Fruit fly (Drosophila melanogaster) whole organism, prepupa: ENCODE measurements around the gene Wdr24.

Experiments used
- Blimp-1 ChIP-seq: fragments of 200-800 bp; sonication (Bioruptor generic); optimal IDR thresholded peaks from 3 replicates; lab custom pipeline; 2017; ENCODE audit warnings: missing biosample characterization, missing genetic modification characterization, mild to moderate bottlenecking, moderate library complexity, missing genetic modification reagents
- CG10631 ChIP-seq: fragments of 200-800 bp; sonication (Bioruptor generic); optimal IDR thresholded peaks from 2 replicates; lab custom pipeline; 2016; ENCODE audit warnings: missing biosample characterization, missing genetic modification characterization
- CG11294 ChIP-seq: fragments of 200-800 bp; sonication (Bioruptor generic); IDR thresholded peaks from 2 replicates; pipeline ENCODE4 v1.3.6; 2022; ENCODE audit warnings: missing biosample characterization, missing genetic modification characterization
- CG11902 ChIP-seq: fragments of 200-800 bp; sonication (Bioruptor generic); optimal IDR thresholded peaks from 3 replicates; lab custom pipeline; 2016; ENCODE audit warnings: missing biosample characterization, missing genetic modification characterization
- CG15336 ChIP-seq: fragments of 200-800 bp; sonication (Bioruptor generic); IDR thresholded peaks from 2 replicates; pipeline ENCODE4 v1.3.6; 2022; ENCODE audit warnings: missing biosample characterization, missing genetic modification characterization
- CG1621 ChIP-seq: fragments of 200-800 bp; sonication (Bioruptor generic); optimal IDR thresholded peaks from 3 replicates; lab custom pipeline; 2018; ENCODE audit warnings: missing biosample characterization, mild to moderate bottlenecking, missing genetic modification characterization
- CG3032 ChIP-seq: fragments of 200-800 bp; optimal IDR thresholded peaks from 2 replicates; lab custom pipeline; 2019; ENCODE audit warnings: missing biosample characterization, mild to moderate bottlenecking, missing genetic modification characterization, moderate library complexity
- CG31627 ChIP-seq: fragments of 200-800 bp; sonication (Bioruptor generic); optimal IDR thresholded peaks from 3 replicates; lab custom pipeline; 2016; ENCODE audit warnings: missing biosample characterization, missing genetic modification characterization
- CG32006 ChIP-seq: fragments of 200-800 bp; sonication (Bioruptor generic); optimal IDR thresholded peaks from 3 replicates; lab custom pipeline; 2017; ENCODE audit warnings: missing biosample characterization, mild to moderate bottlenecking, missing genetic modification characterization
- CG3919 ChIP-seq: fragments of 200-800 bp; sonication (Bioruptor generic); optimal IDR thresholded peaks from 3 replicates; lab custom pipeline; 2016; ENCODE audit warnings: missing biosample characterization, missing genetic modification characterization
- CG4318 ChIP-seq: fragments of 200-800 bp; sonication (Bioruptor generic); optimal IDR thresholded peaks from 3 replicates; lab custom pipeline; 2017; ENCODE audit warnings: missing biosample characterization, mild to moderate bottlenecking, missing genetic modification characterization
- CG6163 ChIP-seq: fragments of 200-800 bp; sonication (Bioruptor generic); IDR thresholded peaks from 3 replicates; pipeline ENCODE4 v1.3.6; 2022; ENCODE audit warnings: missing biosample characterization, missing genetic modification characterization
- CG6276 ChIP-seq: fragments of 200-800 bp; sonication (Bioruptor generic); optimal IDR thresholded peaks from 2 replicates; lab custom pipeline; 2017; ENCODE audit warnings: missing biosample characterization, mild to moderate bottlenecking, missing genetic modification characterization
- CG6792 ChIP-seq: fragments of 200-800 bp; sonication (Bioruptor generic); optimal IDR thresholded peaks from 3 replicates; lab custom pipeline; 2016; ENCODE audit warnings: missing biosample characterization, missing genetic modification characterization
- CG6808 ChIP-seq: fragments of 200-800 bp; sonication (Bioruptor generic); optimal IDR thresholded peaks from 3 replicates; lab custom pipeline; 2017; ENCODE audit warnings: missing biosample characterization, missing genetic modification characterization, mild to moderate bottlenecking, moderate library complexity, missing genetic modification reagents
- CG6854 ChIP-seq: fragments of 200-800 bp; sonication (Bioruptor generic); optimal IDR thresholded peaks from 2 replicates; lab custom pipeline; 2017; ENCODE audit warnings: missing biosample characterization, mild to moderate bottlenecking, missing genetic modification characterization
- CG7368 ChIP-seq: fragments of 200-800 bp; sonication (Bioruptor generic); optimal IDR thresholded peaks from 3 replicates; lab custom pipeline; 2016; ENCODE audit warnings: missing biosample characterization, missing genetic modification characterization
- CG8319 ChIP-seq: fragments of 200-800 bp; sonication (Bioruptor generic); optimal IDR thresholded peaks from 3 replicates; lab custom pipeline; 2016; ENCODE audit warnings: missing biosample characterization, missing genetic modification characterization
- CG8632 ChIP-seq: fragments of 200-800 bp; sonication (Bioruptor generic); optimal IDR thresholded peaks from 3 replicates; lab custom pipeline; 2016; ENCODE audit warnings: missing biosample characterization, missing genetic modification characterization
- CG9139 ChIP-seq: fragments of 200-800 bp; sonication (Bioruptor generic); optimal IDR thresholded peaks from 3 replicates; lab custom pipeline; 2017; ENCODE audit warnings: missing biosample characterization, mild to moderate bottlenecking, missing genetic modification characterization
- Eip78C ChIP-seq: fragments of 200-800 bp; sonication (Bioruptor generic); peaks from one replicate; lab custom pipeline; 2016; ENCODE audit warnings: missing biosample characterization, missing genetic modification characterization
- Eip93F ChIP-seq: fragments of 200-800 bp; sonication (Bioruptor generic); optimal IDR thresholded peaks from 2 replicates; lab custom pipeline; 2016; ENCODE audit warnings: missing biosample characterization, mild to moderate bottlenecking, missing genetic modification characterization
- Ets21C ChIP-seq: fragments of 200-800 bp; sonication (Bioruptor generic); optimal IDR thresholded peaks from 3 replicates; lab custom pipeline; 2016; ENCODE audit warnings: missing biosample characterization, missing genetic modification characterization
- Ets96B ChIP-seq: fragments of 200-800 bp; optimal IDR thresholded peaks from 2 replicates; lab custom pipeline; 2019; ENCODE audit warnings: missing biosample characterization, mild to moderate bottlenecking, missing genetic modification characterization, moderate library complexity
- Gug ChIP-seq: fragments of 200-800 bp; sonication (Bioruptor generic); IDR thresholded peaks from 2 replicates; pipeline ENCODE4 v1.3.6; 2022; ENCODE audit warnings: missing biosample characterization, missing genetic modification characterization
- Hr38 ChIP-seq: sonication (Bioruptor generic); optimal IDR thresholded peaks from 2 replicates; lab custom pipeline; 2016; ENCODE audit warnings: missing biosample characterization, missing genetic modification characterization
- Hr4 ChIP-seq: fragments of 200-800 bp; sonication (Bioruptor generic); optimal IDR thresholded peaks from 3 replicates; lab custom pipeline; 2016; ENCODE audit warnings: missing biosample characterization, missing genetic modification characterization
- Lpt ChIP-seq: fragments of 200-800 bp; sonication (Bioruptor generic); optimal IDR thresholded peaks from 3 replicates; lab custom pipeline; 2016; ENCODE audit warnings: missing biosample characterization, missing genetic modification characterization
- Met ChIP-seq: fragments of 200-800 bp; sonication (Bioruptor generic); optimal IDR thresholded peaks from 3 replicates; lab custom pipeline; 2016; ENCODE audit warnings: missing biosample characterization, missing genetic modification characterization
- OdsH ChIP-seq: fragments of 200-800 bp; sonication (Bioruptor generic); optimal IDR thresholded peaks from 3 replicates; lab custom pipeline; 2016; ENCODE audit warnings: missing biosample characterization, missing genetic modification characterization
- Smox ChIP-seq: fragments of 200-800 bp; sonication (Bioruptor generic); optimal IDR thresholded peaks from 3 replicates; lab custom pipeline; 2016; ENCODE audit warnings: missing biosample characterization, missing genetic modification characterization
- Sox102F ChIP-seq: fragments of 200-800 bp; sonication (Bioruptor generic); optimal IDR thresholded peaks from 2 replicates; lab custom pipeline; 2016; ENCODE audit warnings: missing biosample characterization, mild to moderate bottlenecking, missing genetic modification characterization
- Sox14 ChIP-seq: fragments of 200-800 bp; sonication (Bioruptor generic); optimal IDR thresholded peaks from 3 replicates; lab custom pipeline; 2016; ENCODE audit warnings: missing biosample characterization, missing genetic modification characterization
- Sox15 ChIP-seq: fragments of 200-800 bp; sonication (Bioruptor generic); optimal IDR thresholded peaks from 3 replicates; lab custom pipeline; 2016; ENCODE audit warnings: missing biosample characterization, missing genetic modification characterization
- achi ChIP-seq: fragments of 200-800 bp; sonication (Bioruptor generic); optimal IDR thresholded peaks from 3 replicates; lab custom pipeline; 2016; ENCODE audit warnings: missing biosample characterization, missing genetic modification characterization
- acj6 ChIP-seq: fragments of 200-800 bp; sonication (Bioruptor generic); optimal IDR thresholded peaks from 3 replicates; lab custom pipeline; 2016; ENCODE audit warnings: missing biosample characterization, missing genetic modification characterization
- cyc ChIP-seq: fragments of 200-800 bp; sonication (Bioruptor generic); optimal IDR thresholded peaks from 3 replicates; lab custom pipeline; 2016; ENCODE audit warnings: missing biosample characterization, missing genetic modification characterization
- dac ChIP-seq: fragments of 200-800 bp; sonication (Bioruptor generic); optimal IDR thresholded peaks from 2 replicates; lab custom pipeline; 2017; ENCODE audit warnings: missing biosample characterization, mild to moderate bottlenecking, missing genetic modification characterization
- dsx ChIP-seq: fragments of 200-800 bp; optimal IDR thresholded peaks from 3 replicates; lab custom pipeline; 2019; ENCODE audit warnings: missing biosample characterization, mild to moderate bottlenecking, missing genetic modification characterization, moderate library complexity; ENCODE audit not compliant: poor library complexity, severe bottlenecking
- eg ChIP-seq: fragments of 200-800 bp; sonication (Bioruptor generic); IDR thresholded peaks from 3 replicates; pipeline ENCODE4 v1.3.6; 2022; ENCODE audit warnings: missing biosample characterization, missing genetic modification characterization
- esn ChIP-seq: fragments of 200-800 bp; sonication (Bioruptor generic); optimal IDR thresholded peaks from 2 replicates; lab custom pipeline; 2016; ENCODE audit warnings: missing biosample characterization, mild to moderate bottlenecking, missing genetic modification characterization, moderate library complexity
- fd59A ChIP-seq: fragments of 200-800 bp; sonication (Bioruptor generic); optimal IDR thresholded peaks from 2 replicates; lab custom pipeline; 2017; ENCODE audit warnings: missing biosample characterization, mild to moderate bottlenecking, missing genetic modification characterization, missing genetic modification reagents
- fd85E ChIP-seq: fragments of 200-800 bp; sonication (Bioruptor generic); optimal IDR thresholded peaks from 3 replicates; lab custom pipeline; 2016; ENCODE audit warnings: missing biosample characterization, missing genetic modification characterization
- fkh ChIP-seq: fragments of 200-800 bp; sonication (Bioruptor generic); optimal IDR thresholded peaks from 3 replicates; lab custom pipeline; 2017; ENCODE audit warnings: missing biosample characterization, mild to moderate bottlenecking, missing genetic modification characterization, moderate library complexity
- lz ChIP-seq: fragments of 200-800 bp; sonication (Bioruptor generic); optimal IDR thresholded peaks from 3 replicates; lab custom pipeline; 2016; ENCODE audit warnings: missing biosample characterization, missing genetic modification characterization
- net ChIP-seq: fragments of 200-800 bp; sonication (Bioruptor generic); optimal IDR thresholded peaks from 3 replicates; lab custom pipeline; 2016; ENCODE audit warnings: missing biosample characterization, missing genetic modification characterization
- pdm3 ChIP-seq: fragments of 200-800 bp; sonication (Bioruptor generic); optimal IDR thresholded peaks from 3 replicates; lab custom pipeline; 2016; ENCODE audit warnings: missing biosample characterization, missing genetic modification characterization
- salr ChIP-seq, 2 experiments: fragments of 200-800 bp; sonication (Bioruptor generic); optimal IDR thresholded peaks; 3 replicates each; lab custom pipeline; 2016 to 2018; ENCODE audit warnings: missing biosample characterization in 2 of 2, missing genetic modification characterization in 2 of 2, mild to moderate bottlenecking in 1 of 2
- spab ChIP-seq: fragments of 200-800 bp; sonication (Bioruptor generic); optimal IDR thresholded peaks from 2 replicates; lab custom pipeline; 2017; ENCODE audit warnings: missing biosample characterization, mild to moderate bottlenecking, missing genetic modification characterization, missing genetic modification reagents
- ss ChIP-seq, 2 experiments: fragments of 200-800 bp; sonication (Bioruptor generic); optimal IDR thresholded peaks; 2 replicates in 1 of 2; 3 replicates in 1 of 2; lab custom pipeline; 2017 to 2018; ENCODE audit warnings: mild to moderate bottlenecking in 2 of 2, missing biosample characterization in 2 of 2, missing genetic modification characterization in 2 of 2, moderate library complexity in 1 of 2
- svp ChIP-seq: fragments of 200-800 bp; sonication (Bioruptor generic); peaks from one replicate; lab custom pipeline; 2016; ENCODE audit warnings: missing biosample characterization, missing genetic modification characterization
- topi ChIP-seq: fragments of 200-800 bp; sonication (Bioruptor generic); optimal IDR thresholded peaks from 3 replicates; lab custom pipeline; 2016; ENCODE audit warnings: missing biosample characterization, missing genetic modification characterization
- vri ChIP-seq: fragments of 200-800 bp; sonication (Bioruptor generic); optimal IDR thresholded peaks from 3 replicates; lab custom pipeline; 2016; ENCODE audit warnings: missing biosample characterization, mild to moderate bottlenecking, missing genetic modification characterization

Gene Wdr24

DNA sequence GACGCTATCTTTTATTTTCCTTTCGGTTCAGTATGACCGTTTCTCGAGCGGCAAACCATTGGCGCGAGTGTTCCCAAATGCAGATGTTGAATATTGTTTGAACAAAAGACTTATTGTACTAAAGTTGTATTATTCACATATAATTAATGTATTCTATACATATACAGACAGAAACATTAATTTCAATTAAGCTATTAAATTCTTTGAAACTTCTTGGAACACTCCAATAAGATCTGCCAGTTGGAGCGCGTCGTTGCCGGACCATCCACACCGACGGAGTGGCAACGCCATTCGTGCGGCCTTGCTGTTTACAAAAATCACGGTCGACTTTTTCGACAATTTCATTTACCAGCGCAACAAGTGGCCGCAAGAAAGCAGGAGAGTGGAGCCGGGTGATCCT is at the start of gene Wdr24, which contains the start of gene IntS11:
Wdr24 (minus strand) TSS at position 37 of the 400 bp plus-strand sequence.
IntS11 (plus strand) TSS at position 282 of the 400 bp plus-strand sequence.
- TF ChIP-seq Hr38, result peak; percentile 84
- TF ChIP-seq pdm3 (GFP tag; lab: Kevin White, UChicago), result peak; percentile 97
- TF ChIP-seq CG6792, result peak; percentile 93
- TF ChIP-seq Ets21C (GFP tag; lab: Kevin White, UChicago), result peak; percentile 95
- peak; percentile 96 for TF ChIP-seq Hr4 (GFP tag; lab: Kevin White, UChicago)
- TF ChIP-seq Blimp-1 (GFP tag; lab: Kevin White, UChicago), result peak; percentile 88
- peak; percentile 82 to 94 for TF ChIP-seq salr (GFP tag; optimal IDR thresholded peaks at IDR 0.05; lab: Kevin White, UChicago)
- peak; percentile 92 for TF ChIP-seq CG8632 (GFP tag; lab: Kevin White, UChicago)
- TF ChIP-seq CG8319 (GFP tag; lab: Kevin White, UChicago), result peak; percentile 84
- TF ChIP-seq spab (GFP tag; lab: Kevin White, UChicago), result no peak
- peak; percentile 29 for TF ChIP-seq CG6854 (GFP tag; lab: Kevin White, UChicago)
- TF ChIP-seq acj6, result peak; percentile 95
- TF ChIP-seq vri (GFP tag; lab: Kevin White, UChicago), result peak; percentile 87
- TF ChIP-seq topi (GFP tag; lab: Kevin White, UChicago), result peak; percentile 96
- no peak for TF ChIP-seq fkh (GFP tag; lab: Kevin White, UChicago)
- peak; percentile 92 for TF ChIP-seq dsx (GFP tag; lab: Kevin White, UChicago)
- TF ChIP-seq CG6808, result no peak
- TF ChIP-seq CG6163 (GFP tag; lab: Robert Waterston, UW), result peak; percentile 98
- no peak for TF ChIP-seq Eip93F (GFP tag; lab: Kevin White, UChicago)
- no peak for TF ChIP-seq Smox (GFP tag; lab: Kevin White, UChicago)
- TF ChIP-seq CG3919 (GFP tag; lab: Kevin White, UChicago), result peak; percentile 95
- TF ChIP-seq fd85E (GFP tag; lab: Kevin White, UChicago), result no peak
- TF ChIP-seq CG11902 (GFP tag; lab: Kevin White, UChicago), result peak; percentile 99
- TF ChIP-seq Eip78C (GFP tag; lab: Kevin White, UChicago), result peak; percentile 98
- peak; percentile 98 for TF ChIP-seq cyc (GFP tag; lab: Kevin White, UChicago)
- no peak for TF ChIP-seq CG9139 (GFP tag; lab: Kevin White, UChicago)
- TF ChIP-seq CG3032, result peak; percentile 98
- peak; percentile 95 for TF ChIP-seq esn
- peak; percentile 98 for TF ChIP-seq CG31627
- TF ChIP-seq Sox14 (GFP tag; lab: Kevin White, UChicago), result peak; percentile 98
- TF ChIP-seq CG15336 (GFP tag; lab: Robert Waterston, UW), result peak; percentile 94
- TF ChIP-seq Ets96B, result peak; percentile 93
- peak; percentile 91 for TF ChIP-seq CG1621 (tag; lab: Kevin White, UChicago)
- peak; percentile 82 for TF ChIP-seq net (GFP tag; lab: Kevin White, UChicago)
- TF ChIP-seq eg (GFP tag; lab: Robert Waterston, UW), result peak; percentile 99
- peak; percentile 95 for TF ChIP-seq CG10631
- TF ChIP-seq dac (GFP tag; lab: Kevin White, UChicago), result no peak
- TF ChIP-seq CG4318 (GFP tag; lab: Kevin White, UChicago), result no peak
- TF ChIP-seq CG7368, result no peak
- TF ChIP-seq Sox102F (GFP tag; lab: Kevin White, UChicago), result no peak
- peak; percentile 98 for TF ChIP-seq CG11294 (GFP tag; lab: Robert Waterston, UW)
- peak; percentile 98 for TF ChIP-seq Gug (GFP tag; lab: Robert Waterston, UW)
- TF ChIP-seq CG32006, result peak; percentile 97
- TF ChIP-seq OdsH (GFP tag; lab: Kevin White, UChicago), result peak; percentile 97
- peak; percentile 89 for TF ChIP-seq achi (GFP tag; lab: Kevin White, UChicago)
- peak; percentile 89 for TF ChIP-seq fd59A (GFP tag; lab: Kevin White, UChicago)
- TF ChIP-seq Lpt, result peak; percentile 90
- TF ChIP-seq svp (GFP tag; lab: Kevin White, UChicago), result peak; percentile 96
- peak; percentile 98 for TF ChIP-seq lz (GFP tag; lab: Kevin White, UChicago)
- TF ChIP-seq ss (GFP tag; optimal IDR thresholded peaks at IDR 0.05; lab: Kevin White, UChicago), result peak in 1 of 2 experiments; percentile 88
- TF ChIP-seq Sox15 (GFP tag; lab: Kevin White, UChicago), result peak; percentile 99
- TF ChIP-seq CG6276 (GFP tag; lab: Kevin White, UChicago), result no peak
- no peak for TF ChIP-seq Met (GFP tag; lab: Kevin White, UChicago)
